Fruit fly (Drosophila melanogaster): ENCODE measurements around the gene Mcm10.
A peak's percentile ranks its signal among the peaks of the same experiment; 100 is the strongest.

The Mcm10 gene

dm6 chr2L:21142972-21143385 is 36.8 kb upstream of the Mcm10 start, which contains the start of gene pths (continued):
- peak; percentile 87 for TF ChIP-seq sens (GFP tag)
- TF ChIP-seq CG1792 (GFP tag; optimal IDR thresholded peaks at IDR 0.05) = no peak
- TF ChIP-seq odd (GFP tag; optimal IDR thresholded peaks at IDR 0.05) = no peak
- no peak for TF ChIP-seq tll (GFP tag; optimal IDR thresholded peaks at IDR 0.05)
- TF ChIP-seq gro (GFP tag; optimal IDR thresholded peaks at IDR 0.05) = no peak
- peak; percentile 40 for TF ChIP-seq Antp (GFP tag; optimal IDR thresholded peaks at IDR 0.05)
- TF ChIP-seq Elba2 (GFP tag; optimal IDR thresholded peaks at IDR 0.05) = peak; percentile 0
- peak; percentile 68 for TF ChIP-seq sisA (GFP tag; IDR thresholded peaks at IDR 0.05)
- no peak; the same call in 2 of the 3 replicates for TF ChIP-seq H15 (GFP tag; IDR thresholded peaks at IDR 0.05)
- TF ChIP-seq stwl (tag; optimal IDR thresholded peaks at IDR 0.05) = peak; percentile 64
- TF ChIP-seq Hr51 (GFP tag; optimal IDR thresholded peaks at IDR 0.05) = no peak
- no peak for TF ChIP-seq cas (GFP tag; IDR thresholded peaks at IDR 0.05)
- no peak for TF ChIP-seq Oaz (GFP tag; IDR thresholded peaks at IDR 0.05)
- no peak for TF ChIP-seq CG4730 (GFP tag; IDR thresholded peaks at IDR 0.05)
- TF ChIP-seq CG13287 (GFP tag; IDR thresholded peaks at IDR 0.05; ENCODE audit: partially characterized antibody) = peak; percentile 78
- TF ChIP-seq tx (GFP tag; optimal IDR thresholded peaks at IDR 0.05) = peak; percentile 29
- peak; percentile 39 for TF ChIP-seq MBD-R2 (GFP tag; IDR thresholded peaks at IDR 0.05)
- TF ChIP-seq ham (GFP tag; IDR thresholded peaks at IDR 0.05) = no peak
- TF ChIP-seq fd102C (GFP tag; optimal IDR thresholded peaks at IDR 0.05) = no peak
- no peak for TF ChIP-seq CG15479 (GFP tag; optimal IDR thresholded peaks at IDR 0.05)
- no peak for TF ChIP-seq Fer2 (tag; optimal IDR thresholded peaks at IDR 0.05)
- TF ChIP-seq zfh1 (GFP tag; IDR thresholded peaks at IDR 0.05) = peak; percentile 58; the same call in 1 of the 3 replicates
- TF ChIP-seq CG13775 (GFP tag; optimal IDR thresholded peaks at IDR 0.05) = peak; percentile 8
- TF ChIP-seq CG1832 (GFP tag; optimal IDR thresholded peaks at IDR 0.05) = no peak
- TF ChIP-seq Hey (tag; optimal IDR thresholded peaks at IDR 0.05) = no peak
- TF ChIP-seq slbo (GFP tag; IDR thresholded peaks at IDR 0.05) = peak; percentile 75
- peak; percentile 74 for TF ChIP-seq Xbp1 (GFP tag; optimal IDR thresholded peaks at IDR 0.05)
- TF ChIP-seq twi (tag; optimal IDR thresholded peaks at IDR 0.05) = peak; percentile 17
- TF ChIP-seq Sry-β (GFP tag; optimal IDR thresholded peaks at IDR 0.05) = peak; percentile 2
- TF ChIP-seq Usf (GFP tag; optimal IDR thresholded peaks at IDR 0.05) = peak; percentile 45
- TF ChIP-seq Opbp (GFP tag; IDR thresholded peaks at IDR 0.05; ENCODE audit: partially characterized antibody) = peak; percentile 86
- TF ChIP-seq NfI (GFP tag; optimal IDR thresholded peaks at IDR 0.05) = peak; percentile 41
- TF ChIP-seq unc-4 (GFP tag; IDR thresholded peaks at IDR 0.05; ENCODE audit: partially characterized antibody) = peak; percentile 74
- TF ChIP-seq CG3163 (GFP tag; optimal IDR thresholded peaks at IDR 0.05) = peak; percentile 3
- peak; percentile 37 for TF ChIP-seq HmgD (GFP tag; optimal IDR thresholded peaks at IDR 0.05)
- TF ChIP-seq CG12155 (GFP tag; optimal IDR thresholded peaks at IDR 0.05) = no peak
- TF ChIP-seq wdn (GFP tag; IDR thresholded peaks at IDR 0.05) = no peak
- TF ChIP-seq CG7786 (GFP tag; optimal IDR thresholded peaks at IDR 0.05) = peak; percentile 38
- no peak for TF ChIP-seq H2.0 (GFP tag; IDR thresholded peaks at IDR 0.05)
- TF ChIP-seq CG17328 (GFP tag; IDR thresholded peaks at IDR 0.05) = 0 out of 2 replicates have a peak, but pooled peaks have one; percentile 28
- peak; percentile 50 for TF ChIP-seq dmrt11E (tag; optimal IDR thresholded peaks at IDR 0.05)
- no peak for TF ChIP-seq stc (GFP tag; IDR thresholded peaks at IDR 0.05)
- TF ChIP-seq NC2β (GFP tag; optimal IDR thresholded peaks at IDR 0.05) = peak; percentile 60
- TF ChIP-seq Camta (GFP tag; optimal IDR thresholded peaks at IDR 0.05) = peak; percentile 38
- TF ChIP-seq gcm2 (GFP tag; optimal IDR thresholded peaks at IDR 0.05) = no peak
- no peak for TF ChIP-seq croc (GFP tag; conservative IDR thresholded peaks at IDR 0.05)
- TF ChIP-seq CG2120 (GFP tag; optimal IDR thresholded peaks at IDR 0.05) = peak; percentile 72
- TF ChIP-seq emc (GFP tag; optimal IDR thresholded peaks at IDR 0.05) = no peak
- peak in 1 of 2 experiments; percentile 38 for TF ChIP-seq chif (GFP tag; optimal IDR thresholded peaks at IDR 0.05)
- TF ChIP-seq CG17361 (GFP tag; IDR thresholded peaks at IDR 0.05) = peak; percentile 44; the same call in 2 of the 3 replicates
- no peak for TF ChIP-seq CG32767 (GFP tag; IDR thresholded peaks at IDR 0.05)
- TF ChIP-seq Chrac-16 (GFP tag; optimal IDR thresholded peaks at IDR 0.05) = peak; percentile 40
